Worm (Caenorhabditis elegans) whole organism, young adult: ENCODE data around the gene ZC443.1.
A peak's percentile ranks its signal among the peaks of the same experiment; 100 is the strongest.

Experiments
- B0019.2 ChIP-seq: fragments of 200-800 bp; sonication (Bioruptor generic); conservative IDR thresholded peaks from 2 replicates; pipeline ENCODE4 v1.3.6; 2022; ENCODE audit warnings: missing genetic modification reagents, missing genetic modification characterization, missing compliant biosample characterization
- B0035.1 ChIP-seq: sonication (generic microtip); optimal IDR thresholded peaks from 2 replicates; lab custom pipeline; 2016; ENCODE audit warnings: missing genetic modification characterization, mild to moderate bottlenecking, missing compliant biosample characterization, missing genotype, missing genetic modification reagents
- B0261.1 ChIP-seq: sonication (generic microtip); optimal IDR thresholded peaks from 2 replicates; lab custom pipeline; 2016; ENCODE audit warnings: mild to moderate bottlenecking, missing genetic modification characterization, moderate library complexity, missing compliant biosample characterization
- B0336.3 ChIP-seq: fragments of 200-800 bp; sonication (Bioruptor generic); IDR thresholded peaks from 2 replicates; pipeline ENCODE4 v1.3.6; 2022; ENCODE audit warnings: missing genetic modification characterization, missing compliant biosample characterization
- D2030.7 ChIP-seq: fragments of 200-800 bp; sonication (Bioruptor generic); IDR thresholded peaks from 2 replicates; pipeline ENCODE4 v1.3.6; 2022; ENCODE audit warnings: missing genetic modification reagents, missing genetic modification characterization, missing compliant biosample characterization
- F23B12.7 ChIP-seq: sonication (generic microtip); optimal IDR thresholded peaks from 2 replicates; lab custom pipeline; 2017; ENCODE audit warnings: missing genetic modification characterization, mild to moderate bottlenecking, missing compliant biosample characterization, antibody characterized with exemption, moderate library complexity; ENCODE audit not compliant: insufficient read depth
- F33H1.4 ChIP-seq: fragments of 200-800 bp; sonication (Bioruptor generic); IDR thresholded peaks from 2 replicates; pipeline ENCODE4 v1.3.6; 2022; ENCODE audit warnings: missing genetic modification reagents, missing genetic modification characterization, missing compliant biosample characterization
- F37B4.10 ChIP-seq: fragments of 200-800 bp; sonication (Bioruptor generic); IDR thresholded peaks from 2 replicates; pipeline ENCODE4 v1.3.6; 2022; ENCODE audit warnings: missing genetic modification characterization, missing compliant biosample characterization
- F49E8.2 ChIP-seq: sonication (generic microtip); optimal IDR thresholded peaks from 3 replicates; lab custom pipeline; 2017; ENCODE audit warnings: missing genetic modification characterization, mild to moderate bottlenecking, missing compliant biosample characterization, antibody characterized with exemption, moderate library complexity; ENCODE audit not compliant: insufficient read depth
- F57A8.1 ChIP-seq: fragments of 200-800 bp; sonication (Bioruptor generic); optimal IDR thresholded peaks from 2 replicates; lab custom pipeline; 2018; ENCODE audit warnings: mild to moderate bottlenecking, missing genetic modification characterization, moderate library complexity, missing compliant biosample characterization
- F57C9.4 ChIP-seq: sonication (generic microtip); optimal IDR thresholded peaks from 2 replicates; lab custom pipeline; 2017; ENCODE audit warnings: mild to moderate bottlenecking, missing genetic modification characterization, missing compliant biosample characterization
- T26A5.8 ChIP-seq: sonication (generic microtip); optimal IDR thresholded peaks from 2 replicates; lab custom pipeline; 2016; ENCODE audit warnings: missing genetic modification characterization, missing compliant biosample characterization
- Y53G8AR.9 ChIP-seq: fragments of 200-800 bp; sonication (Bioruptor generic); conservative IDR thresholded peaks from 2 replicates; pipeline ENCODE4 v1.3.6; 2022; ENCODE audit warnings: missing genetic modification reagents, missing genetic modification characterization, missing compliant biosample characterization
- Y79H2A.3 ChIP-seq: fragments of 200-800 bp; sonication (Bioruptor generic); conservative IDR thresholded peaks from 2 replicates; pipeline ENCODE4 v1.3.6; 2022; ENCODE audit warnings: missing genetic modification reagents, missing genetic modification characterization, missing compliant biosample characterization
- ama-1 ChIP-seq, 3 experiments: fragments of 150-350 bp in 1 of 3; sonication (generic microtip) in 2 of 3; optimal IDR thresholded peaks; 2 replicates each; lab custom pipeline; 2014 to 2018; ENCODE audit warnings: missing biosample characterization in 2 of 3, missing genetic modification characterization in 2 of 3, missing genetic modification reagents in 2 of 3
- attf-6 ChIP-seq: fragments of 200-800 bp; sonication (Bioruptor generic); IDR thresholded peaks from 2 replicates; pipeline ENCODE4 v1.3.6; 2022; ENCODE audit warnings: missing genetic modification reagents, missing genetic modification characterization, missing compliant biosample characterization
- bed-2 ChIP-seq: fragments of 200-800 bp; sonication (Bioruptor generic); IDR thresholded peaks from 2 replicates; pipeline ENCODE4 v1.3.6; 2022; ENCODE audit warnings: missing genetic modification reagents, missing genetic modification characterization, missing compliant biosample characterization
- ccch-3 ChIP-seq: fragments of 200-800 bp; sonication (Bioruptor generic); optimal IDR thresholded peaks from 2 replicates; lab custom pipeline; 2018; ENCODE audit warnings: mild to moderate bottlenecking, missing genetic modification characterization, missing compliant biosample characterization
- cebp-1 ChIP-seq, 2 experiments: fragments of 200-800 bp in 1 of 2; sonication (Bioruptor generic) in 1 of 2; sonication (generic microtip) in 1 of 2; IDR thresholded peaks in 1 of 2; optimal IDR thresholded peaks in 1 of 2; 2 replicates each; pipeline versions ENCODE4 v1.3.6 to Lab custom; 2017 to 2022; ENCODE audit warnings: missing compliant biosample characterization in 2 of 2, missing genetic modification characterization in 2 of 2, mild to moderate bottlenecking in 1 of 2, missing genetic modification reagents in 1 of 2, moderate library complexity in 1 of 2
- ceh-40 ChIP-seq: fragments of 200-800 bp; sonication (Bioruptor generic); IDR thresholded peaks from 2 replicates; pipeline ENCODE4 v1.3.6; 2022; ENCODE audit warnings: missing genetic modification characterization, missing compliant biosample characterization
- ceh-58 ChIP-seq: fragments of 200-800 bp; sonication (Bioruptor generic); IDR thresholded peaks from 2 replicates; pipeline ENCODE4 v1.3.6; 2022; ENCODE audit warnings: missing genetic modification characterization, missing compliant biosample characterization
- chd-7 ChIP-seq: sonication (generic microtip); optimal IDR thresholded peaks from 2 replicates; lab custom pipeline; 2016; ENCODE audit warnings: mild to moderate bottlenecking, missing genetic modification characterization, moderate library complexity, missing compliant biosample characterization
- dpff-1 ChIP-seq: sonication (generic microtip); optimal IDR thresholded peaks from 2 replicates; lab custom pipeline; 2017; ENCODE audit warnings: mild to moderate bottlenecking, missing genetic modification characterization, missing compliant biosample characterization
- egl-18 ChIP-seq: fragments of 200-800 bp; sonication (Bioruptor generic); IDR thresholded peaks from 2 replicates; pipeline ENCODE4 v1.3.6; 2022; ENCODE audit warnings: missing genetic modification reagents, missing genetic modification characterization, missing compliant biosample characterization
- hmg-20 ChIP-seq: fragments of 200-800 bp; sonication (Bioruptor generic); IDR thresholded peaks from 2 replicates; pipeline ENCODE4 v1.3.6; 2022; ENCODE audit warnings: missing genetic modification reagents, missing genetic modification characterization, missing compliant biosample characterization
- lag-1 ChIP-seq: fragments of 200-800 bp; sonication (Bioruptor generic); IDR thresholded peaks from 2 replicates; pipeline ENCODE4 v1.3.6; 2022; ENCODE audit warnings: missing genetic modification reagents, missing genetic modification characterization, missing compliant biosample characterization
- lir-1 ChIP-seq: fragments of 200-800 bp; sonication (Bioruptor generic); conservative IDR thresholded peaks from 2 replicates; pipeline ENCODE4 v1.3.6; 2022; ENCODE audit warnings: missing genetic modification reagents, missing genetic modification characterization, missing compliant biosample characterization
- mcd-1 ChIP-seq: fragments of 200-800 bp; sonication (Bioruptor generic); IDR thresholded peaks from 2 replicates; pipeline ENCODE4 v1.3.6; 2022; ENCODE audit warnings: missing genetic modification reagents, missing genetic modification characterization, missing compliant biosample characterization
- mes-4 ChIP-seq: sonication (generic microtip); optimal IDR thresholded peaks from 2 replicates; lab custom pipeline; 2016; ENCODE audit warnings: missing genotype, missing genetic modification characterization, missing compliant biosample characterization
- mxl-1 ChIP-seq: sonication (generic microtip); optimal IDR thresholded peaks from 2 replicates; lab custom pipeline; 2016; ENCODE audit warnings: missing genetic modification characterization, missing compliant biosample characterization
- nhr-179 ChIP-seq: sonication (generic microtip); optimal IDR thresholded peaks from 2 replicates; lab custom pipeline; 2016; ENCODE audit warnings: mild to moderate bottlenecking, missing genetic modification characterization, missing compliant biosample characterization
- nhr-27 ChIP-seq: fragments of 200-800 bp; sonication (Bioruptor generic); optimal IDR thresholded peaks from 2 replicates; lab custom pipeline; 2018; ENCODE audit warnings: mild to moderate bottlenecking, missing genetic modification characterization, moderate library complexity, missing compliant biosample characterization
- nhr-80 ChIP-seq: sonication (generic microtip); optimal IDR thresholded peaks from 2 replicates; lab custom pipeline; 2016; ENCODE audit warnings: missing genetic modification characterization, missing compliant biosample characterization
- rec-8 ChIP-seq, 2 experiments: sonication (generic microtip); optimal IDR thresholded peaks; 2 replicates each; lab custom pipeline; 2016; ENCODE audit warnings: mild to moderate bottlenecking in 2 of 2, missing genetic modification characterization in 2 of 2, missing genetic modification reagents in 2 of 2, missing genotype in 2 of 2, missing biosample characterization in 1 of 2, missing compliant biosample characterization in 1 of 2, moderate library complexity in 1 of 2
- rpc-1 ChIP-seq, 2 experiments: fragments of 150-350 bp in 1 of 2; sonication (generic microtip) in 1 of 2; optimal IDR thresholded peaks; 2 replicates each; lab custom pipeline; 2014 to 2018; ENCODE audit warnings: missing biosample characterization in 1 of 2, missing genetic modification characterization in 1 of 2, missing genetic modification reagents in 1 of 2, missing genotype in 1 of 2
- snpc-4 ChIP-seq, 5 experiments: fragments of 150-350 bp in 1 of 5; sonication (generic microtip) in 4 of 5; optimal IDR thresholded peaks; 2 replicates each; lab custom pipeline; 2014 to 2018; ENCODE audit warnings: missing genetic modification characterization in 5 of 5, missing biosample characterization in 3 of 5, antibody characterized with exemption in 2 of 5, mild to moderate bottlenecking in 2 of 5, missing compliant biosample characterization in 2 of 5, missing genotype in 2 of 5, moderate library complexity in 2 of 5, missing genetic modification reagents in 1 of 5
- tbx-9 ChIP-seq: sonication (generic microtip); optimal IDR thresholded peaks from 2 replicates; lab custom pipeline; 2016; ENCODE audit warnings: borderline replicate concordance, missing genetic modification characterization, inconsistent platforms, missing compliant biosample characterization
- tlf-1 ChIP-seq: fragments of 200-800 bp; sonication (Bioruptor generic); optimal IDR thresholded peaks from 2 replicates; lab custom pipeline; 2018; ENCODE audit warnings: mild to moderate bottlenecking, missing genetic modification characterization, missing compliant biosample characterization
- xnd-1 ChIP-seq: sonication (generic microtip); optimal IDR thresholded peaks from 2 replicates; lab custom pipeline; 2016; ENCODE audit warnings: missing genotype, missing genetic modification reagents, missing genetic modification characterization, missing compliant biosample characterization
- ztf-22 ChIP-seq: fragments of 200-800 bp; sonication (Bioruptor generic); optimal IDR thresholded peaks from 2 replicates; lab custom pipeline; 2018; ENCODE audit warnings: mild to moderate bottlenecking, missing genetic modification characterization, moderate library complexity, missing compliant biosample characterization
- ztf-6 ChIP-seq: fragments of 200-800 bp; sonication (Bioruptor generic); IDR thresholded peaks from 2 replicates; pipeline ENCODE4 v1.3.6; 2022; ENCODE audit warnings: missing genetic modification reagents, missing genetic modification characterization, missing compliant biosample characterization

The ZC443.1 gene

DNA sequence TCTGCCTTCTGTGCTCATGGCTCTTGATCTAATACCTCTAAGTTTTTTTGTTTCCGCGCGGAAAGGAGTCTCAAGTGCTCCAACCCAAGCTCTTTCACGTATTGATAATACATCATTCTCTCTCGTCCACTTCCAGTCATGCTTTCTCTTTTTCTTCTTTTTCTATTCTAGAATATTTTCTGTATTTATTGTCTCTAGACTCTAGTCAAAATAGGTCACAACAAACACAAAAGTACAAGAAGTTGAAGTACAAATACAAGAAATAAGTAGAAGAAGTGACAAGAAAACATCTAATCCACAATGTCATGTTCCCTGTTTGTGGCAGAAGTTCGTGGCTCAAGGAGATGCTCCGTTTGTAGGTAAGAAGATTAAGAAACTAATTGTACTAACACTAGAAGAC is 36.7 kb downstream of the ZC443.1 start, which contains the start of gene ZC455.1 (continued):
- TF ChIP-seq rpc-1 (optimal IDR thresholded peaks at IDR 0.05; lab: Kevin White, UChicago) (no peak), rpc-1 (tag; optimal IDR thresholded peaks at IDR 0.05; lab: Kevin White, UChicago) (no peak)

DNA sequence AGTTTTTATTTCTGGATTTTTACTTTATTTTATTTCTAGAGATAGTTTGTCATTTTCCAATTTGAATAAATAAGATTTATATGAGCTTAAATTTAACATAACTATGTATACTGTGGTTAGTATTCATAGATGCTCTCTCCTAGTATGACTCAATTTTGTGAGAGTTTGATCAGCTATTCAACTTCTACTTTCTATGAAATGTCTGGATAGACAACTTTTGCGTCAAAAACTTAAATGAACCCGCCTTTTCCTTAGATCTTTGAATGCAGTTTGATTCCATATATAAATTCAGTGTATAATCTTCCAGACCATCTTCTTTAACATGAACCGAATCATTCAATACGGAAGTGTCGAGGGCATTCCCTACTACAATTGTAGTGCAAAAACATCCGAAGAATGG is 40.9 kb downstream of the ZC443.1 start, which contains the start of gene srt-43:
TSS of gene srt-43 (plus strand) at position 301 of the 400 bp plus-strand sequence.
- no peak for TF ChIP-seq mes-4 (tag; lab: Kevin White, UChicago)
- no peak for TF ChIP-seq bed-2 (GFP tag; lab: Robert Waterston, UW)
- TF ChIP-seq ztf-6 = no peak
- no peak for TF ChIP-seq B0336.3 (GFP tag; lab: Robert Waterston, UW)
- no peak for TF ChIP-seq F57C9.4 (tag; lab: Kevin White, UChicago)
- no peak for TF ChIP-seq F57A8.1 (GFP tag; lab: Kevin White, UChicago)
- TF ChIP-seq dpff-1 = no peak
- no peak for TF ChIP-seq mxl-1 (tag; lab: Kevin White, UChicago)
- TF ChIP-seq Y79H2A.3 (GFP tag; lab: Robert Waterston, UW) = no peak
- TF ChIP-seq cebp-1 (GFP tag; IDR thresholded peaks at IDR 0.05; lab: Robert Waterston, UW) = no peak
- TF ChIP-seq cebp-1 (tag; optimal IDR thresholded peaks at IDR 0.05; lab: Kevin White, UChicago) = no peak
- no peak for TF ChIP-seq rec-8 (tag; optimal IDR thresholded peaks at IDR 0.05; lab: Kevin White, UChicago)
- TF ChIP-seq nhr-80 (tag; lab: Kevin White, UChicago) = no peak

DNA sequence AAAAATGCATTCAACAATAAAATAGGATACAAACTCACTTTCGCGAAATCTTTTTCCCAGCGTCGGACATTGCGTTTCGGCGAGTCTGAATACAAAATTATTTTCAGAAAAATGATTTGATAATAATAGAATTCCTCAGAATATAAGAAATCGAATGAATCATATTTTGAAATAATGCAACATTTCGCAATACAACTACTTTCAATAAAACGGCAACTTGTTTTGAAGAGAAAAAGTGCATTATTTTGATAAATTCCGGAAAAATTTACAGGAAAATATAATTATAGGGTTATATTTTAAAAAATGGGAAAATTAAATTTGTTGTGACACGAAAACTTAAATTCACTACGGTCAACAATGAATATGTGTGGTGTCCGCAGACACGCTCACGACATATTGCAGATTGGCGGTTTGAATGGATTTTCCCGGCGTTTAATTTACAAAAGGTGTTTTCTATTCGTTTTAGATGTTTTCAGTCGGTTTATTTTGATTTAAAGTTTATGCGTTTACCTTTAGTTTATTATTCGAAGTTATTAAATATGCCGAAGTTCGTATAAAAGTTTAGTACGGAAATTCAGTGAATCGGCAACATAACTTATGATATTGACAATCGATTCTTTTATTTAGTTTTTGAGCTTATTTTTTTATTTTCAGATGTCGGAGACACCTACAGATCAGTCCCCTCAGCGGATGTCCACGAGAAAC is 46.4 kb downstream of the ZC443.1 start, which contains the start of the genes abcf-1 and scc-3:
TSS of gene abcf-1 (minus strand) at position 85 of the 705 bp plus-strand sequence.
TSS of gene scc-3 (plus strand) at position 655 of the 705 bp plus-strand sequence.
- no peak for TF ChIP-seq Y53G8AR.9 (GFP tag; lab: Robert Waterston, UW)
- TF ChIP-seq nhr-179 (tag; lab: Kevin White, UChicago) = no peak
- no peak for TF ChIP-seq mes-4 (tag; lab: Kevin White, UChicago)
- no peak for TF ChIP-seq snpc-4 (GFP tag; optimal IDR thresholded peaks at IDR 0.05; lab: Kevin White, UChicago)
- peak in 1 of 4 experiments; percentile 43 for TF ChIP-seq snpc-4 (tag; optimal IDR thresholded peaks at IDR 0.05; lab: Kevin White, UChicago)
- TF ChIP-seq B0261.1 (tag; lab: Kevin White, UChicago) = no peak
- TF ChIP-seq F23B12.7 (tag; lab: Kevin White, UChicago) = peak; percentile 25
- no peak for TF ChIP-seq tlf-1 (GFP tag; lab: Kevin White, UChicago)
- peak; percentile 48 for TF ChIP-seq F33H1.4 (GFP tag; lab: Robert Waterston, UW)
- no peak for TF ChIP-seq F57C9.4 (tag; lab: Kevin White, UChicago)
- no peak for TF ChIP-seq attf-6
- no peak for TF ChIP-seq B0035.1 (tag; lab: Kevin White, UChicago)
- TF ChIP-seq nhr-27 (tag; lab: Kevin White, UChicago) = no peak
- no peak for TF ChIP-seq mcd-1 (GFP tag; lab: Robert Waterston, UW)
- TF ChIP-seq lag-1 = no peak
- no peak for TF ChIP-seq ama-1 (optimal IDR thresholded peaks at IDR 0.05; lab: Kevin White, UChicago)
- no peak for TF ChIP-seq ama-1 (GFP tag; optimal IDR thresholded peaks at IDR 0.05; lab: Kevin White, UChicago)
- no peak for TF ChIP-seq F49E8.2
- no peak for TF ChIP-seq chd-7
- TF ChIP-seq xnd-1 (tag; lab: Kevin White, UChicago) = peak; percentile 10
- no peak for TF ChIP-seq tbx-9 (tag; lab: Kevin White, UChicago)
- 0 out of 2 replicates have a peak, but pooled peaks have one; percentile 35 for TF ChIP-seq D2030.7 (GFP tag; lab: Robert Waterston, UW)
- TF ChIP-seq egl-18 (GFP tag; lab: Robert Waterston, UW) = no peak
- no peak for TF ChIP-seq lir-1 (GFP tag; lab: Robert Waterston, UW)
- TF ChIP-seq T26A5.8 (tag; lab: Kevin White, UChicago) = no peak
- no peak for TF ChIP-seq ceh-58 (GFP tag; lab: Robert Waterston, UW)
- no peak for TF ChIP-seq B0019.2 (GFP tag; lab: Robert Waterston, UW)
- no peak for TF ChIP-seq ceh-40
- TF ChIP-seq ztf-22 (GFP tag; lab: Kevin White, UChicago) = no peak
- TF ChIP-seq Y79H2A.3 (GFP tag; lab: Robert Waterston, UW) = no peak
- TF ChIP-seq hmg-20 (GFP tag; lab: Robert Waterston, UW) = no peak
- TF ChIP-seq rec-8 (tag; optimal IDR thresholded peaks at IDR 0.05; lab: Kevin White, UChicago) = no peak
- no peak for TF ChIP-seq ccch-3 (GFP tag; lab: Kevin White, UChicago)
- no peak for TF ChIP-seq F37B4.10 (GFP tag; lab: Robert Waterston, UW)
